Fruit fly (Drosophila melanogaster) whole organism, prepupa: ENCODE results near the gene Ugt36A1.
A peak's percentile ranks its signal among the peaks of the same experiment; 100 is the strongest.

Source experiments
- Blimp-1 ChIP-seq: fragments of 200-800 bp; sonication (Bioruptor generic); optimal IDR thresholded peaks from 3 replicates; lab custom pipeline; 2017; ENCODE audit warnings: missing biosample characterization, missing genetic modification characterization, mild to moderate bottlenecking, moderate library complexity, missing genetic modification reagents
- CG10631 ChIP-seq: fragments of 200-800 bp; sonication (Bioruptor generic); optimal IDR thresholded peaks from 2 replicates; lab custom pipeline; 2016; ENCODE audit warnings: missing biosample characterization, missing genetic modification characterization
- CG10669 ChIP-seq: fragments of 200-800 bp; sonication (Bioruptor generic); optimal IDR thresholded peaks from 3 replicates; lab custom pipeline; 2018; ENCODE audit warnings: missing biosample characterization, mild to moderate bottlenecking, missing genetic modification characterization, moderate library complexity
- CG11762 ChIP-seq: fragments of 200-800 bp; sonication (Bioruptor generic); optimal IDR thresholded peaks from 3 replicates; lab custom pipeline; 2016; ENCODE audit warnings: missing biosample characterization, missing genetic modification characterization; ENCODE audit not compliant: insufficient read depth
- CG11902 ChIP-seq: fragments of 200-800 bp; sonication (Bioruptor generic); optimal IDR thresholded peaks from 3 replicates; lab custom pipeline; 2016; ENCODE audit warnings: missing biosample characterization, missing genetic modification characterization
- CG15336 ChIP-seq: fragments of 200-800 bp; sonication (Bioruptor generic); IDR thresholded peaks from 2 replicates; pipeline ENCODE4 v1.3.6; 2022; ENCODE audit warnings: missing biosample characterization, missing genetic modification characterization
- CG1621 ChIP-seq: fragments of 200-800 bp; sonication (Bioruptor generic); optimal IDR thresholded peaks from 3 replicates; lab custom pipeline; 2018; ENCODE audit warnings: missing biosample characterization, mild to moderate bottlenecking, missing genetic modification characterization
- CG3032 ChIP-seq: fragments of 200-800 bp; optimal IDR thresholded peaks from 2 replicates; lab custom pipeline; 2019; ENCODE audit warnings: missing biosample characterization, mild to moderate bottlenecking, missing genetic modification characterization, moderate library complexity
- CG31627 ChIP-seq: fragments of 200-800 bp; sonication (Bioruptor generic); optimal IDR thresholded peaks from 3 replicates; lab custom pipeline; 2016; ENCODE audit warnings: missing biosample characterization, missing genetic modification characterization
- CG32006 ChIP-seq: fragments of 200-800 bp; sonication (Bioruptor generic); optimal IDR thresholded peaks from 3 replicates; lab custom pipeline; 2017; ENCODE audit warnings: missing biosample characterization, mild to moderate bottlenecking, missing genetic modification characterization
- CG3919 ChIP-seq: fragments of 200-800 bp; sonication (Bioruptor generic); optimal IDR thresholded peaks from 3 replicates; lab custom pipeline; 2016; ENCODE audit warnings: missing biosample characterization, missing genetic modification characterization
- CG4318 ChIP-seq: fragments of 200-800 bp; sonication (Bioruptor generic); optimal IDR thresholded peaks from 3 replicates; lab custom pipeline; 2017; ENCODE audit warnings: missing biosample characterization, mild to moderate bottlenecking, missing genetic modification characterization
- CG6163 ChIP-seq: fragments of 200-800 bp; sonication (Bioruptor generic); IDR thresholded peaks from 3 replicates; pipeline ENCODE4 v1.3.6; 2022; ENCODE audit warnings: missing biosample characterization, missing genetic modification characterization
- CG6276 ChIP-seq: fragments of 200-800 bp; sonication (Bioruptor generic); optimal IDR thresholded peaks from 2 replicates; lab custom pipeline; 2017; ENCODE audit warnings: missing biosample characterization, mild to moderate bottlenecking, missing genetic modification characterization
- CG6808 ChIP-seq: fragments of 200-800 bp; sonication (Bioruptor generic); optimal IDR thresholded peaks from 3 replicates; lab custom pipeline; 2017; ENCODE audit warnings: missing biosample characterization, missing genetic modification characterization, mild to moderate bottlenecking, moderate library complexity, missing genetic modification reagents
- CG6854 ChIP-seq: fragments of 200-800 bp; sonication (Bioruptor generic); optimal IDR thresholded peaks from 2 replicates; lab custom pipeline; 2017; ENCODE audit warnings: missing biosample characterization, mild to moderate bottlenecking, missing genetic modification characterization
- CG7368 ChIP-seq: fragments of 200-800 bp; sonication (Bioruptor generic); optimal IDR thresholded peaks from 3 replicates; lab custom pipeline; 2016; ENCODE audit warnings: missing biosample characterization, missing genetic modification characterization
- CG8119 ChIP-seq: fragments of 200-800 bp; sonication (Bioruptor generic); IDR thresholded peaks from 3 replicates; pipeline ENCODE4 v1.3.6; 2022; ENCODE audit warnings: missing biosample characterization, missing genetic modification characterization
- CG8319 ChIP-seq: fragments of 200-800 bp; sonication (Bioruptor generic); optimal IDR thresholded peaks from 3 replicates; lab custom pipeline; 2016; ENCODE audit warnings: missing biosample characterization, missing genetic modification characterization
- CG9139 ChIP-seq: fragments of 200-800 bp; sonication (Bioruptor generic); optimal IDR thresholded peaks from 3 replicates; lab custom pipeline; 2017; ENCODE audit warnings: missing biosample characterization, mild to moderate bottlenecking, missing genetic modification characterization
- Eip75B ChIP-seq: fragments of 200-800 bp; sonication (Bioruptor generic); optimal IDR thresholded peaks from 3 replicates; lab custom pipeline; 2016; ENCODE audit warnings: missing biosample characterization, missing genetic modification characterization
- Eip78C ChIP-seq: fragments of 200-800 bp; sonication (Bioruptor generic); peaks from one replicate; lab custom pipeline; 2016; ENCODE audit warnings: missing biosample characterization, missing genetic modification characterization
- Eip93F ChIP-seq: fragments of 200-800 bp; sonication (Bioruptor generic); optimal IDR thresholded peaks from 2 replicates; lab custom pipeline; 2016; ENCODE audit warnings: missing biosample characterization, mild to moderate bottlenecking, missing genetic modification characterization
- Hr38 ChIP-seq: sonication (Bioruptor generic); optimal IDR thresholded peaks from 2 replicates; lab custom pipeline; 2016; ENCODE audit warnings: missing biosample characterization, missing genetic modification characterization
- Hr39 ChIP-seq: fragments of 200-800 bp; sonication (Bioruptor generic); optimal IDR thresholded peaks from 2 replicates; lab custom pipeline; 2016; ENCODE audit warnings: missing biosample characterization, missing genetic modification characterization
- Hr4 ChIP-seq: fragments of 200-800 bp; sonication (Bioruptor generic); optimal IDR thresholded peaks from 3 replicates; lab custom pipeline; 2016; ENCODE audit warnings: missing biosample characterization, missing genetic modification characterization
- Lpt ChIP-seq: fragments of 200-800 bp; sonication (Bioruptor generic); optimal IDR thresholded peaks from 3 replicates; lab custom pipeline; 2016; ENCODE audit warnings: missing biosample characterization, missing genetic modification characterization
- Met ChIP-seq: fragments of 200-800 bp; sonication (Bioruptor generic); optimal IDR thresholded peaks from 3 replicates; lab custom pipeline; 2016; ENCODE audit warnings: missing biosample characterization, missing genetic modification characterization
- OdsH ChIP-seq: fragments of 200-800 bp; sonication (Bioruptor generic); optimal IDR thresholded peaks from 3 replicates; lab custom pipeline; 2016; ENCODE audit warnings: missing biosample characterization, missing genetic modification characterization
- Smox ChIP-seq: fragments of 200-800 bp; sonication (Bioruptor generic); optimal IDR thresholded peaks from 3 replicates; lab custom pipeline; 2016; ENCODE audit warnings: missing biosample characterization, missing genetic modification characterization
- Sox102F ChIP-seq: fragments of 200-800 bp; sonication (Bioruptor generic); optimal IDR thresholded peaks from 2 replicates; lab custom pipeline; 2016; ENCODE audit warnings: missing biosample characterization, mild to moderate bottlenecking, missing genetic modification characterization
- Sox14 ChIP-seq: fragments of 200-800 bp; sonication (Bioruptor generic); optimal IDR thresholded peaks from 3 replicates; lab custom pipeline; 2016; ENCODE audit warnings: missing biosample characterization, missing genetic modification characterization
- Sox15 ChIP-seq: fragments of 200-800 bp; sonication (Bioruptor generic); optimal IDR thresholded peaks from 3 replicates; lab custom pipeline; 2016; ENCODE audit warnings: missing biosample characterization, missing genetic modification characterization
- achi ChIP-seq: fragments of 200-800 bp; sonication (Bioruptor generic); optimal IDR thresholded peaks from 3 replicates; lab custom pipeline; 2016; ENCODE audit warnings: missing biosample characterization, missing genetic modification characterization
- cyc ChIP-seq: fragments of 200-800 bp; sonication (Bioruptor generic); optimal IDR thresholded peaks from 3 replicates; lab custom pipeline; 2016; ENCODE audit warnings: missing biosample characterization, missing genetic modification characterization
- dac ChIP-seq: fragments of 200-800 bp; sonication (Bioruptor generic); optimal IDR thresholded peaks from 2 replicates; lab custom pipeline; 2017; ENCODE audit warnings: missing biosample characterization, mild to moderate bottlenecking, missing genetic modification characterization
- eg ChIP-seq: fragments of 200-800 bp; sonication (Bioruptor generic); IDR thresholded peaks from 3 replicates; pipeline ENCODE4 v1.3.6; 2022; ENCODE audit warnings: missing biosample characterization, missing genetic modification characterization
- esn ChIP-seq: fragments of 200-800 bp; sonication (Bioruptor generic); optimal IDR thresholded peaks from 2 replicates; lab custom pipeline; 2016; ENCODE audit warnings: missing biosample characterization, mild to moderate bottlenecking, missing genetic modification characterization, moderate library complexity
- fd85E ChIP-seq: fragments of 200-800 bp; sonication (Bioruptor generic); optimal IDR thresholded peaks from 3 replicates; lab custom pipeline; 2016; ENCODE audit warnings: missing biosample characterization, missing genetic modification characterization
- lz ChIP-seq: fragments of 200-800 bp; sonication (Bioruptor generic); optimal IDR thresholded peaks from 3 replicates; lab custom pipeline; 2016; ENCODE audit warnings: missing biosample characterization, missing genetic modification characterization
- net ChIP-seq: fragments of 200-800 bp; sonication (Bioruptor generic); optimal IDR thresholded peaks from 3 replicates; lab custom pipeline; 2016; ENCODE audit warnings: missing biosample characterization, missing genetic modification characterization
- pdm3 ChIP-seq: fragments of 200-800 bp; sonication (Bioruptor generic); optimal IDR thresholded peaks from 3 replicates; lab custom pipeline; 2016; ENCODE audit warnings: missing biosample characterization, missing genetic modification characterization
- salr ChIP-seq, 2 experiments: fragments of 200-800 bp; sonication (Bioruptor generic); optimal IDR thresholded peaks; 3 replicates each; lab custom pipeline; 2016 to 2018; ENCODE audit warnings: missing biosample characterization in 2 of 2, missing genetic modification characterization in 2 of 2, mild to moderate bottlenecking in 1 of 2
- spab ChIP-seq: fragments of 200-800 bp; sonication (Bioruptor generic); optimal IDR thresholded peaks from 2 replicates; lab custom pipeline; 2017; ENCODE audit warnings: missing biosample characterization, mild to moderate bottlenecking, missing genetic modification characterization, missing genetic modification reagents
- ss ChIP-seq, 2 experiments: fragments of 200-800 bp; sonication (Bioruptor generic); optimal IDR thresholded peaks; 2 replicates in 1 of 2; 3 replicates in 1 of 2; lab custom pipeline; 2017 to 2018; ENCODE audit warnings: mild to moderate bottlenecking in 2 of 2, missing biosample characterization in 2 of 2, missing genetic modification characterization in 2 of 2, moderate library complexity in 1 of 2
- svp ChIP-seq: fragments of 200-800 bp; sonication (Bioruptor generic); peaks from one replicate; lab custom pipeline; 2016; ENCODE audit warnings: missing biosample characterization, missing genetic modification characterization
- topi ChIP-seq: fragments of 200-800 bp; sonication (Bioruptor generic); optimal IDR thresholded peaks from 3 replicates; lab custom pipeline; 2016; ENCODE audit warnings: missing biosample characterization, missing genetic modification characterization
- vri ChIP-seq: fragments of 200-800 bp; sonication (Bioruptor generic); optimal IDR thresholded peaks from 3 replicates; lab custom pipeline; 2016; ENCODE audit warnings: missing biosample characterization, mild to moderate bottlenecking, missing genetic modification characterization

Gene Ugt36A1

DNA sequence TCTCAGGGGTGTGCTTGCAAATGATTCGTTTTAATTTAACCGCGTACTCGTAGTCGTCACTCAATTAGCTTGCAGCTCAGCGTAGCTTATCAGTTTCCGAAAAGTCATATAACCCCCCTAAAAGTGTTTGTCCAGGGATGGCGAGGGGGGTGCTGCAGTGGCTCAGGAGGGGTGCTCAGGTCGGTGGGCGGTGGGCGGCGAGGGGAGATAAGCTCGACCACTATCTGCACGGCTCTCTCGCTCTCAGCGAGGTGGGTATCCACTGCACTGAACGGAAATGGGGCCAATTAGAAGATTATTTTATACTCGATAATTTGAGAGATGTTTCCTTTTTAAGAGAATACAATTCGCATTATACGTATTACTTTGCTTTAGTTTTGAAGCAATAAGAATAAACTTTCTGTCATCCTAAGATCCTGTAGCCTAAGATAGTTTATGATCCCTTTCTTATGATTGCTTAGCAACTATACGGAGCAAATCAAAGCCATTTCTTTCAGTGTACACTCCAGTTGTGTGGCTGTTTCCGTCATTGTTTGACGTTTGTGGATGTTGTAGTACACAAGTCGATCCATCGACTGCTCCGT, 45.6 kb upstream of the Ugt36A1 start (continued):
- peak; percentile 5 for TF ChIP-seq CG4318 (GFP tag; lab: Kevin White, UChicago)
- TF ChIP-seq topi (GFP tag; lab: Kevin White, UChicago): peak; percentile 56
- TF ChIP-seq pdm3 (GFP tag; lab: Kevin White, UChicago): peak; percentile 48
- TF ChIP-seq Hr38: no peak
- peak; percentile 55 for TF ChIP-seq lz
- TF ChIP-seq esn (GFP tag; lab: Kevin White, UChicago): peak; percentile 50
- peak; percentile 45 for TF ChIP-seq Smox (GFP tag; lab: Kevin White, UChicago)
- peak; percentile 50 for TF ChIP-seq CG3032 (tag; lab: Kevin White, UChicago)
- no peak for TF ChIP-seq net (GFP tag; lab: Kevin White, UChicago)

- peak; percentile 75 for TF ChIP-seq Eip78C
- no peak for TF ChIP-seq Met (GFP tag; lab: Kevin White, UChicago)
- peak; percentile 42 for TF ChIP-seq CG11902 (GFP tag; lab: Kevin White, UChicago)
- peak; percentile 3 for TF ChIP-seq Sox102F
- no peak for TF ChIP-seq Blimp-1 (GFP tag; lab: Kevin White, UChicago)
- TF ChIP-seq CG6808 (GFP tag; lab: Kevin White, UChicago): no peak
- peak; percentile 46 for TF ChIP-seq lz
- no peak for TF ChIP-seq svp
- TF ChIP-seq ss (GFP tag; optimal IDR thresholded peaks at IDR 0.05; lab: Kevin White, UChicago): no peak
- TF ChIP-seq CG10669: peak; percentile 28
- TF ChIP-seq CG31627: peak; percentile 61
- no peak for TF ChIP-seq Eip93F (GFP tag; lab: Kevin White, UChicago)
- TF ChIP-seq topi (GFP tag; lab: Kevin White, UChicago): peak; percentile 47
- TF ChIP-seq vri (GFP tag; lab: Kevin White, UChicago): no peak
- TF ChIP-seq CG8119 (GFP tag; lab: Robert Waterston, UW): peak; percentile 61; the same call in 2 of the 3 replicates
- peak; percentile 52 for TF ChIP-seq CG10631
- TF ChIP-seq net (GFP tag; lab: Kevin White, UChicago): no peak
- no peak for TF ChIP-seq Eip75B (GFP tag; lab: Kevin White, UChicago)
- peak; percentile 89 for TF ChIP-seq CG6163 (GFP tag; lab: Robert Waterston, UW)
- no peak for TF ChIP-seq spab (GFP tag; lab: Kevin White, UChicago)
- peak; percentile 80 for TF ChIP-seq eg (GFP tag; lab: Robert Waterston, UW)
- TF ChIP-seq Lpt: peak; percentile 55
- peak; percentile 68 for TF ChIP-seq OdsH (GFP tag; lab: Kevin White, UChicago)
- peak; percentile 67 for TF ChIP-seq CG3919 (GFP tag; lab: Kevin White, UChicago)
- peak; percentile 23 for TF ChIP-seq CG8319
- TF ChIP-seq salr (GFP tag; optimal IDR thresholded peaks at IDR 0.05; lab: Kevin White, UChicago): peak; percentile 8 to 36
- peak; percentile 63 for TF ChIP-seq Hr39 (GFP tag; lab: Kevin White, UChicago)
- TF ChIP-seq CG3032 (tag; lab: Kevin White, UChicago): peak; percentile 31
- TF ChIP-seq dac (GFP tag; lab: Kevin White, UChicago): no peak
- peak; percentile 34 for TF ChIP-seq esn (GFP tag; lab: Kevin White, UChicago)
- peak; percentile 49 for TF ChIP-seq CG1621 (tag; lab: Kevin White, UChicago)
- no peak for TF ChIP-seq Smox (GFP tag; lab: Kevin White, UChicago)
- peak; percentile 71 for TF ChIP-seq CG15336
- TF ChIP-seq Sox15: peak; percentile 14
- peak; percentile 41 for TF ChIP-seq cyc (GFP tag; lab: Kevin White, UChicago)
- TF ChIP-seq CG32006 (GFP tag; lab: Kevin White, UChicago): peak; percentile 64
- peak; percentile 56 for TF ChIP-seq Sox14
- TF ChIP-seq Hr4: peak; percentile 51
- peak; percentile 54 for TF ChIP-seq pdm3 (GFP tag; lab: Kevin White, UChicago)
- no peak for TF ChIP-seq CG6854 (GFP tag; lab: Kevin White, UChicago)
- TF ChIP-seq CG11762 (GFP tag; lab: Kevin White, UChicago): no peak
- peak; percentile 40 for TF ChIP-seq CG7368 (GFP tag; lab: Kevin White, UChicago)
- TF ChIP-seq CG9139 (GFP tag; lab: Kevin White, UChicago): peak; percentile 16
- peak; percentile 59 for TF ChIP-seq achi (GFP tag; lab: Kevin White, UChicago)
- TF ChIP-seq CG6276 (GFP tag; lab: Kevin White, UChicago): peak; percentile 33
- TF ChIP-seq CG4318 (GFP tag; lab: Kevin White, UChicago): peak; percentile 52
- no peak for TF ChIP-seq fd85E (GFP tag; lab: Kevin White, UChicago)
- no peak for TF ChIP-seq Hr38
These were observed 45.0 kb upstream of the Ugt36A1 start for dm6 chr2L:3573907-3574306.
